Fruit fly (Drosophila melanogaster) Kc167 (cell line): ENCODE measurements around the gene Pex16.

Experiments used
- Myc ChIP-seq: fragments of >200 bp; optimal IDR thresholded peaks from 2 replicates; lab custom pipeline; 2017; ENCODE audit warnings: missing external identifiers
- Sin3A ChIP-seq: fragments of >200 bp; optimal IDR thresholded peaks from 2 replicates; lab custom pipeline; 2018; ENCODE audit warnings: missing external identifiers
- insv ChIP-seq: fragments of >200 bp; optimal IDR thresholded peaks from 3 replicates; lab custom pipeline; 2018; ENCODE audit warnings: missing external identifiers
- psq ChIP-seq: fragments of >200 bp; optimal IDR thresholded peaks from 2 replicates; lab custom pipeline; 2017; ENCODE audit warnings: missing external identifiers
- ttk ChIP-seq: sonication (Bioruptor generic); optimal IDR thresholded peaks from 2 replicates; lab custom pipeline; 2017; ENCODE audit warnings: missing external identifiers

DNA sequence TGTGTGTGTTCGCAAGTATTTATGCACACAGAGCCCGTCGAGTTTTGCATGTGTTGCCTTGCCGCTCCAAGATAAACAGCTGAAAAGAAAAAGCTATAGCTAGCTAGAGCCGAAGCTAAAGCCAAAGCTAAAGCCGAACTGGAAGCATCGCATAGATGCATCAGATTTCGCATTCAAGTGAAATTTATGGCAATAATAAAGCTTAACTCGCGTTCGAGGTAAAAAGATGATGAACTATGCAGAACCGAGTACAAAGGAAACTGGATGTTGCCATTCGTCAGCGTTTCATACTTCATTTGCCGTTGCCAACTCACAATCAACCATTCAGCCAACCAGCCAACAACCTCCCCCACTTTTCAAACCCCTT, 43.8 kb downstream of the Pex16 start:
- no peak for TF ChIP-seq psq (lab: Kevin White, UChicago)
- TF ChIP-seq Sin3A (lab: Kevin White, UChicago): no peak
- no peak for TF ChIP-seq ttk (lab: Kevin White, UChicago)
- no peak for TF ChIP-seq Myc (lab: Kevin White, UChicago)
- no peak for TF ChIP-seq insv (lab: Kevin White, UChicago)
